Fruit fly (Drosophila melanogaster) whole organism, embryonic: Measurements from ENCODE around the gene mRpL16.

Source experiments
- ATbp ChIP-seq: fragments of 200-800 bp; sonication (Bioruptor generic); optimal IDR thresholded peaks from 2 replicates; lab custom pipeline; 2017; ENCODE audit warnings: missing biosample characterization, mild to moderate bottlenecking, missing genetic modification characterization, missing genetic modification reagents
- BEAF-32 ChIP-seq: fragments of 200-800 bp; sonication (Bioruptor generic); optimal IDR thresholded peaks from 3 replicates; lab custom pipeline; 2017; ENCODE audit warnings: missing biosample characterization, missing genetic modification characterization, mild to moderate bottlenecking, moderate library complexity, missing genetic modification reagents
- CG10366 ChIP-seq: fragments of 200-800 bp; sonication (Bioruptor generic); IDR thresholded peaks from 2 replicates; pipeline ENCODE4 v1.3.6; 2022; ENCODE audit warnings: missing biosample characterization, missing genetic modification characterization
- CG10979 ChIP-seq: fragments of 200-800 bp; sonication (Bioruptor generic); optimal IDR thresholded peaks from 2 replicates; lab custom pipeline; 2018; ENCODE audit warnings: missing biosample characterization, mild to moderate bottlenecking, missing genetic modification characterization, moderate library complexity
- CG13424 ChIP-seq: fragments of 200-800 bp; sonication (Bioruptor generic); optimal IDR thresholded peaks from 2 replicates; lab custom pipeline; 2019; ENCODE audit warnings: missing biosample characterization, mild to moderate bottlenecking, missing genetic modification characterization, moderate library complexity
- CG14710 ChIP-seq: fragments of 200-800 bp; sonication (Bioruptor generic); optimal IDR thresholded peaks from 3 replicates; lab custom pipeline; 2019; ENCODE audit warnings: missing biosample characterization, mild to moderate bottlenecking, missing genetic modification characterization, moderate library complexity
- CG1529 ChIP-seq: fragments of 200-800 bp; sonication (Bioruptor generic); optimal IDR thresholded peaks from 3 replicates; lab custom pipeline; 2018; ENCODE audit warnings: missing biosample characterization, missing genetic modification characterization
- CG17361 ChIP-seq: fragments of 200-800 bp; sonication (Bioruptor generic); IDR thresholded peaks from 3 replicates; pipeline ENCODE4 v1.3.6; 2022; ENCODE audit warnings: missing biosample characterization, missing genetic modification characterization
- CG17385 ChIP-seq: fragments of 200-800 bp; sonication (Bioruptor generic); optimal IDR thresholded peaks from 3 replicates; lab custom pipeline; 2018; ENCODE audit warnings: missing biosample characterization, mild to moderate bottlenecking, missing genetic modification characterization
- CG30020 ChIP-seq: fragments of 200-800 bp; optimal IDR thresholded peaks from 2 replicates; lab custom pipeline; 2019; ENCODE audit warnings: missing biosample characterization, mild to moderate bottlenecking, missing genetic modification characterization, moderate library complexity
- CG30403 ChIP-seq: fragments of 200-800 bp; sonication (Bioruptor generic); optimal IDR thresholded peaks from 3 replicates; lab custom pipeline; 2016; ENCODE audit warnings: missing biosample characterization, missing genetic modification characterization
- CG7372 ChIP-seq: fragments of 200-800 bp; sonication (Bioruptor generic); IDR thresholded peaks from 2 replicates; pipeline ENCODE4 v1.3.6; 2022; ENCODE audit warnings: missing biosample characterization, missing genetic modification characterization
- CG7745 ChIP-seq: fragments of 200-800 bp; sonication (Bioruptor generic); optimal IDR thresholded peaks from 2 replicates; lab custom pipeline; 2018; ENCODE audit warnings: missing biosample characterization, mild to moderate bottlenecking, missing genetic modification characterization, moderate library complexity
- CG7987 ChIP-seq: fragments of 200-800 bp; sonication (Bioruptor generic); optimal IDR thresholded peaks from 2 replicates; lab custom pipeline; 2018; ENCODE audit warnings: missing biosample characterization, mild to moderate bottlenecking, missing genetic modification characterization, moderate library complexity
- Chrac-16 ChIP-seq: fragments of 200-800 bp; sonication (Bioruptor generic); optimal IDR thresholded peaks from 3 replicates; lab custom pipeline; 2016; ENCODE audit warnings: missing biosample characterization, missing genetic modification characterization
- CrebB ChIP-seq: fragments of 200-800 bp; sonication (Bioruptor generic); optimal IDR thresholded peaks from 3 replicates; lab custom pipeline; 2018; ENCODE audit warnings: missing biosample characterization, mild to moderate bottlenecking, missing genetic modification characterization
- Doc2 ChIP-seq: fragments of 200-800 bp; sonication (Bioruptor generic); IDR thresholded peaks from 2 replicates; pipeline ENCODE4 v1.3.6; 2022; ENCODE audit warnings: missing biosample characterization, missing genetic modification characterization
- Fer1 ChIP-seq: fragments of 200-800 bp; sonication (Bioruptor generic); optimal IDR thresholded peaks from 2 replicates; lab custom pipeline; 2017; ENCODE audit warnings: missing biosample characterization, mild to moderate bottlenecking, missing genetic modification characterization
- H15 ChIP-seq: fragments of 200-800 bp; sonication (Bioruptor generic); IDR thresholded peaks from 3 replicates; pipeline ENCODE4 v1.3.6; 2022; ENCODE audit warnings: missing biosample characterization, missing genetic modification characterization
- Hmr ChIP-seq: fragments of 200-800 bp; sonication (Bioruptor generic); optimal IDR thresholded peaks from 3 replicates; lab custom pipeline; 2017; ENCODE audit warnings: mild to moderate bottlenecking, missing biosample characterization, missing genetic modification reagents, missing genetic modification characterization
- Hr3 ChIP-seq: fragments of 200-800 bp; sonication (Bioruptor generic); optimal IDR thresholded peaks from 3 replicates; lab custom pipeline; 2016; ENCODE audit warnings: missing biosample characterization, missing genetic modification characterization
- Meics ChIP-seq: fragments of 200-800 bp; sonication (Bioruptor generic); optimal IDR thresholded peaks from 2 replicates; lab custom pipeline; 2017; ENCODE audit warnings: missing biosample characterization, mild to moderate bottlenecking, missing genetic modification characterization
- Myb ChIP-seq: fragments of 200-800 bp; sonication (Bioruptor generic); optimal IDR thresholded peaks from 2 replicates; lab custom pipeline; 2016; ENCODE audit warnings: missing biosample characterization, missing genetic modification characterization
- Pdp1 ChIP-seq, 2 experiments: fragments of 200-800 bp; sonication (Bioruptor generic); optimal IDR thresholded peaks; 3 replicates each; lab custom pipeline; 2016; ENCODE audit warnings: missing biosample characterization in 2 of 2, missing genetic modification characterization in 2 of 2, mild to moderate bottlenecking in 1 of 2, moderate library complexity in 1 of 2
- Poxn ChIP-seq: fragments of 200-800 bp; sonication (Bioruptor generic); IDR thresholded peaks from 2 replicates; pipeline ENCODE4 v1.3.6; 2022; ENCODE audit warnings: missing biosample characterization, missing genetic modification characterization
- Spps ChIP-seq: fragments of 200-800 bp; sonication (Bioruptor generic); optimal IDR thresholded peaks from 2 replicates; lab custom pipeline; 2018; ENCODE audit warnings: missing biosample characterization, mild to moderate bottlenecking, missing genetic modification characterization
- Ssrp ChIP-seq: fragments of 200-800 bp; sonication (Bioruptor generic); optimal IDR thresholded peaks from 2 replicates; lab custom pipeline; 2018; ENCODE audit warnings: missing biosample characterization, mild to moderate bottlenecking, missing genetic modification characterization, moderate library complexity
- Trl ChIP-seq, 3 experiments: fragments of >200 bp in 2 of 3; fragments of 200-800 bp in 1 of 3; sonication (Bioruptor generic) in 1 of 3; optimal IDR thresholded peaks; 2 replicates in 1 of 3; 3 replicates in 2 of 3; lab custom pipeline; 2016 to 2017; ENCODE audit warnings: missing biosample characterization in 1 of 3, missing genetic modification characterization in 1 of 3
- Xbp1 ChIP-seq: fragments of 200-800 bp; sonication (Bioruptor generic); optimal IDR thresholded peaks from 3 replicates; lab custom pipeline; 2016; ENCODE audit warnings: missing biosample characterization, mild to moderate bottlenecking, missing genetic modification characterization
- YL-1 ChIP-seq: fragments of 200-800 bp; sonication (Bioruptor generic); optimal IDR thresholded peaks from 3 replicates; lab custom pipeline; 2017; ENCODE audit warnings: missing biosample characterization, mild to moderate bottlenecking, missing genetic modification characterization
- ab ChIP-seq: fragments of 200-800 bp; sonication (Bioruptor generic); optimal IDR thresholded peaks from 2 replicates; lab custom pipeline; 2016; ENCODE audit warnings: missing biosample characterization, missing genetic modification characterization
- ara ChIP-seq: fragments of 200-800 bp; sonication (Bioruptor generic); IDR thresholded peaks from 2 replicates; pipeline ENCODE4 v1.3.6; 2022; ENCODE audit warnings: missing biosample characterization, missing genetic modification characterization
- cas ChIP-seq: fragments of 200-800 bp; sonication (Bioruptor generic); IDR thresholded peaks from 2 replicates; pipeline ENCODE4 v1.3.6; 2022; ENCODE audit warnings: missing biosample characterization, missing genetic modification characterization
- dimm ChIP-seq: fragments of 200-800 bp; sonication (Bioruptor generic); IDR thresholded peaks from 2 replicates; pipeline ENCODE4 v1.3.6; 2022; ENCODE audit warnings: missing biosample characterization, missing genetic modification characterization
- esg ChIP-seq: fragments of 200-800 bp; sonication (Bioruptor generic); conservative IDR thresholded peaks from 2 replicates; pipeline ENCODE4 v1.3.6; 2022; ENCODE audit warnings: missing biosample characterization, missing genetic modification characterization
- fd96Cb ChIP-seq: fragments of 200-800 bp; sonication (Bioruptor generic); optimal IDR thresholded peaks from 2 replicates; lab custom pipeline; 2018; ENCODE audit warnings: missing biosample characterization, mild to moderate bottlenecking, missing genetic modification characterization, moderate library complexity
- fru ChIP-seq: fragments of >200 bp; optimal IDR thresholded peaks from 2 replicates; lab custom pipeline; 2017
- fu2 ChIP-seq: fragments of 200-800 bp; sonication (Bioruptor generic); optimal IDR thresholded peaks from 2 replicates; lab custom pipeline; 2016; ENCODE audit warnings: missing biosample characterization, missing genetic modification characterization
- her ChIP-seq: fragments of 200-800 bp; sonication (Bioruptor generic); optimal IDR thresholded peaks from 2 replicates; lab custom pipeline; 2016; ENCODE audit warnings: missing biosample characterization, missing genetic modification characterization
- kay ChIP-seq: fragments of 200-800 bp; sonication (Bioruptor generic); optimal IDR thresholded peaks from 2 replicates; lab custom pipeline; 2016; ENCODE audit warnings: missing biosample characterization, missing genetic modification characterization
- nerfin-1 ChIP-seq: fragments of 200-800 bp; sonication (Bioruptor generic); optimal IDR thresholded peaks from 3 replicates; lab custom pipeline; 2019; ENCODE audit warnings: missing biosample characterization, mild to moderate bottlenecking, missing genetic modification characterization, moderate library complexity
- odd ChIP-seq: fragments of 200-800 bp; sonication (Bioruptor generic); optimal IDR thresholded peaks from 2 replicates; lab custom pipeline; 2017; ENCODE audit warnings: missing biosample characterization, mild to moderate bottlenecking, missing genetic modification characterization
- prd ChIP-seq, 3 experiments: fragments of >200 bp in 2 of 3; fragments of 200-800 bp in 1 of 3; sonication (Bioruptor generic) in 1 of 3; optimal IDR thresholded peaks in 2 of 3; IDR thresholded peaks in 1 of 3; 2 replicates in 2 of 3; 3 replicates in 1 of 3; pipeline versions ENCODE4 v1.3.6 to Lab custom; 2017 to 2022; ENCODE audit warnings: missing biosample characterization in 1 of 3, missing genetic modification characterization in 1 of 3
- salm ChIP-seq: fragments of 200-800 bp; sonication (Bioruptor generic); optimal IDR thresholded peaks from 2 replicates; lab custom pipeline; 2018; ENCODE audit warnings: missing biosample characterization, mild to moderate bottlenecking, missing genetic modification characterization
- schlank ChIP-seq: fragments of 200-800 bp; sonication (Bioruptor generic); optimal IDR thresholded peaks from 2 replicates; lab custom pipeline; 2018; ENCODE audit warnings: missing biosample characterization, mild to moderate bottlenecking, missing genetic modification characterization
- sna ChIP-seq: fragments of 200-800 bp; sonication (Bioruptor generic); IDR thresholded peaks from 2 replicates; pipeline ENCODE4 v1.3.6; 2022; ENCODE audit warnings: missing biosample characterization, missing genetic modification characterization; ENCODE audit not compliant: partially characterized antibody
- tna ChIP-seq: fragments of 200-800 bp; sonication (Bioruptor generic); IDR thresholded peaks from 2 replicates; pipeline ENCODE4 v1.3.6; 2022; ENCODE audit warnings: missing biosample characterization, missing genetic modification characterization; ENCODE audit not compliant: partially characterized antibody
- toy ChIP-seq: fragments of 200-800 bp; sonication (Bioruptor generic); IDR thresholded peaks from 2 replicates; pipeline ENCODE4 v1.3.6; 2022; ENCODE audit warnings: missing biosample characterization, missing genetic modification characterization
- twi ChIP-seq: fragments of 200-800 bp; optimal IDR thresholded peaks from 2 replicates; lab custom pipeline; 2019; ENCODE audit warnings: missing biosample characterization, mild to moderate bottlenecking, missing genetic modification characterization, moderate library complexity

mRpL16 gene

dm6 chrX:1877107-1877736, 12.8 kb upstream of the mRpL16 start, which contains the start of the genes CG14817 and CG14805 (continued):
- TF ChIP-seq schlank (tag; lab: Kevin White, UChicago) (peak; percentile 85), Chrac-16 (GFP tag; lab: Kevin White, UChicago) (no peak), Trl (optimal IDR thresholded peaks at IDR 0.05; lab: Kevin White, UChicago) (no peak), Trl (GFP tag; optimal IDR thresholded peaks at IDR 0.05; lab: Kevin White, UChicago) (peak; percentile 40), CG13424 (tag; lab: Kevin White, UChicago) (peak; percentile 47), Pdp1 (GFP tag; optimal IDR thresholded peaks at IDR 0.05; lab: Kevin White, UChicago) (peak in 1 of 2 experiments; percentile 55), CG7987 (GFP tag; lab: Kevin White, UChicago) (peak; percentile 93), tna (GFP tag; lab: Robert Waterston, UW) (no peak; the same call in 1 of the 2 replicates), CG1529 (GFP tag; lab: Kevin White, UChicago) (peak; percentile 54), Xbp1 (GFP tag; lab: Kevin White, UChicago) (peak; percentile 34), CG30403 (GFP tag; lab: Kevin White, UChicago) (peak; percentile 41), CG17361 (GFP tag; lab: Robert Waterston, UW) (peak; percentile 67; the same call in 2 of the 3 replicates), esg (GFP tag; lab: Robert Waterston, UW) (no peak), H15 (no peak), cas (GFP tag; lab: Robert Waterston, UW) (no peak), BEAF-32 (GFP tag; lab: Kevin White, UChicago) (peak; percentile 70), fu2 (GFP tag; lab: Kevin White, UChicago) (peak; percentile 13), ATbp (GFP tag; lab: Kevin White, UChicago) (no peak), fru (lab: Kevin White, UChicago) (no peak), Meics (peak; percentile 89), kay (GFP tag; lab: Kevin White, UChicago) (no peak), Hr3 (no peak), fd96Cb (tag; lab: Kevin White, UChicago) (no peak), Poxn (GFP tag; lab: Robert Waterston, UW) (no peak), Spps (tag; lab: Kevin White, UChicago) (peak; percentile 56), Doc2 (GFP tag; lab: Robert Waterston, UW) (no peak), ab (no peak), twi (tag; lab: Kevin White, UChicago) (peak; percentile 38), nerfin-1 (tag; lab: Kevin White, UChicago) (peak; percentile 65), her (GFP tag; lab: Kevin White, UChicago) (peak; percentile 12), dimm (GFP tag; lab: Robert Waterston, UW) (no peak), CG14710 (peak; percentile 66), sna (GFP tag; lab: Robert Waterston, UW) (0 out of 2 replicates have a peak, but pooled peaks have one; percentile 49), Hmr (GFP tag; lab: Kevin White, UChicago) (peak; percentile 88), CG7372 (GFP tag; lab: Robert Waterston, UW) (no peak), CG17385 (GFP tag; lab: Kevin White, UChicago) (peak; percentile 76), ara (GFP tag; lab: Robert Waterston, UW) (0 out of 2 replicates have a peak, but pooled peaks have one; percentile 11), Fer1 (GFP tag; lab: Kevin White, UChicago) (peak; percentile 93), odd (GFP tag; lab: Kevin White, UChicago) (no peak), YL-1 (GFP tag; lab: Kevin White, UChicago) (peak; percentile 93), CG10366 (GFP tag; lab: Robert Waterston, UW) (peak; percentile 21; the same call in 1 of the 2 replicates), CG30020 (tag; lab: Kevin White, UChicago) (peak; percentile 40), CrebB (peak; percentile 90), CG10979 (tag; lab: Kevin White, UChicago) (peak; percentile 63), Myb (GFP tag; lab: Kevin White, UChicago) (no peak), CG7745 (tag; lab: Kevin White, UChicago) (no peak), Ssrp (tag; lab: Kevin White, UChicago) (no peak), prd (optimal IDR thresholded peaks at IDR 0.05; lab: Kevin White, UChicago) (no peak), prd (GFP tag; IDR thresholded peaks at IDR 0.05; lab: Robert Waterston, UW) (no peak), toy (GFP tag; lab: Robert Waterston, UW) (no peak), salm (tag; lab: Kevin White, UChicago) (peak; percentile 70)
